Worm (Caenorhabditis elegans) whole organism, L2 larva: ENCODE results near the gene B0361.14.
A peak's percentile ranks its signal among the peaks of the same experiment; 100 is the strongest.

Experiments used
- C34F6.9 ChIP-seq: fragments of 150-350 bp; optimal IDR thresholded peaks from 2 replicates; lab custom pipeline; 2014; ENCODE audit warnings: missing biosample characterization, missing genetic modification characterization
- F13H6.1 ChIP-seq: sonication (generic microtip); optimal IDR thresholded peaks from 2 replicates; lab custom pipeline; 2016; ENCODE audit warnings: missing genetic modification characterization, missing compliant biosample characterization
- Y55F3AM.14 ChIP-seq: fragments of 200-800 bp; sonication (Bioruptor generic); optimal IDR thresholded peaks from 2 replicates; lab custom pipeline; 2018; ENCODE audit warnings: mild to moderate bottlenecking, missing genetic modification characterization, missing compliant biosample characterization
- ZK546.5 ChIP-seq: sonication (generic microtip); optimal IDR thresholded peaks from 2 replicates; lab custom pipeline; 2017; ENCODE audit warnings: missing biosample characterization, missing genetic modification characterization
- alr-1 ChIP-seq: fragments of 150-350 bp; optimal IDR thresholded peaks from 2 replicates; lab custom pipeline; 2014; ENCODE audit warnings: missing biosample characterization, missing genetic modification characterization
- ama-1 ChIP-seq: fragments of 150-350 bp; optimal IDR thresholded peaks from 2 replicates; lab custom pipeline; 2018; ENCODE audit warnings: inconsistent platforms
- blmp-1 ChIP-seq: sonication (generic microtip); optimal IDR thresholded peaks from 2 replicates; lab custom pipeline; 2017; ENCODE audit warnings: missing genetic modification characterization, mild to moderate bottlenecking, missing compliant biosample characterization, antibody characterized with exemption, moderate library complexity; ENCODE audit not compliant: insufficient read depth
- ceh-16 ChIP-seq: fragments of 150-350 bp; optimal IDR thresholded peaks from 2 replicates; lab custom pipeline; 2014; ENCODE audit warnings: missing biosample characterization, missing genetic modification characterization
- crh-2 ChIP-seq: sonication (generic microtip); optimal IDR thresholded peaks from 2 replicates; lab custom pipeline; 2017; ENCODE audit warnings: missing biosample characterization, missing genetic modification characterization
- fos-1 ChIP-seq: fragments of 150-350 bp; optimal IDR thresholded peaks from 2 replicates; lab custom pipeline; 2014; ENCODE audit warnings: missing biosample characterization, missing genetic modification characterization
- gmeb-1 ChIP-seq: fragments of 150-350 bp; optimal IDR thresholded peaks from 2 replicates; lab custom pipeline; 2014; ENCODE audit warnings: missing biosample characterization, missing genetic modification characterization
- lin-11 ChIP-seq: fragments of 150-350 bp; sonication (generic microtip); optimal IDR thresholded peaks from 2 replicates; lab custom pipeline; 2014; ENCODE audit warnings: missing biosample characterization, missing genetic modification characterization, inconsistent platforms, mixed read lengths
- lin-13 ChIP-seq: fragments of 150-350 bp; optimal IDR thresholded peaks from 2 replicates; lab custom pipeline; 2014; ENCODE audit warnings: missing biosample characterization, missing genetic modification reagents, missing genetic modification characterization
- lin-39 ChIP-seq: fragments of 150-350 bp; optimal IDR thresholded peaks from 2 replicates; lab custom pipeline; 2014; ENCODE audit warnings: missing biosample characterization, missing genetic modification reagents, missing genetic modification characterization
- lsy-2 ChIP-seq, 2 experiments: fragments of 150-350 bp in 1 of 2; sonication (generic microtip) in 1 of 2; optimal IDR thresholded peaks; 2 replicates each; lab custom pipeline; 2014 to 2017; ENCODE audit warnings: missing biosample characterization in 2 of 2, missing genetic modification characterization in 2 of 2
- mab-5 ChIP-seq: fragments of 150-350 bp; optimal IDR thresholded peaks from 2 replicates; lab custom pipeline; 2014; ENCODE audit warnings: missing biosample characterization, missing genetic modification characterization
- mbf-1 ChIP-seq: sonication (generic microtip); optimal IDR thresholded peaks from 2 replicates; lab custom pipeline; 2017; ENCODE audit warnings: missing biosample characterization, missing genetic modification characterization
- mdl-1 ChIP-seq, 2 experiments: fragments of 150-350 bp in 1 of 2; sonication (generic microtip) in 1 of 2; optimal IDR thresholded peaks; 2 replicates each; lab custom pipeline; 2017; ENCODE audit warnings: missing biosample characterization in 2 of 2, missing genetic modification characterization in 2 of 2
- nhr-10 ChIP-seq: sonication (generic microtip); optimal IDR thresholded peaks from 2 replicates; lab custom pipeline; 2017; ENCODE audit warnings: missing biosample characterization, missing genetic modification characterization
- nhr-11 ChIP-seq: fragments of 150-350 bp; optimal IDR thresholded peaks from 2 replicates; lab custom pipeline; 2014; ENCODE audit warnings: missing biosample characterization, missing genetic modification characterization
- nhr-12 ChIP-seq: fragments of 150-350 bp; optimal IDR thresholded peaks from 2 replicates; lab custom pipeline; 2014; ENCODE audit warnings: missing biosample characterization, missing genetic modification characterization
- nhr-129 ChIP-seq: fragments of 150-350 bp; optimal IDR thresholded peaks from 2 replicates; lab custom pipeline; 2014; ENCODE audit warnings: missing biosample characterization, missing genetic modification characterization
- nhr-25 ChIP-seq: fragments of 150-350 bp; sonication (generic microtip); optimal IDR thresholded peaks from 3 replicates; lab custom pipeline; 2014; ENCODE audit warnings: missing biosample characterization, missing genetic modification characterization
- nhr-6 ChIP-seq: fragments of 150-350 bp; optimal IDR thresholded peaks from 2 replicates; lab custom pipeline; 2014; ENCODE audit warnings: missing biosample characterization, missing genetic modification characterization
- peb-1 ChIP-seq: fragments of 150-350 bp; optimal IDR thresholded peaks from 2 replicates; lab custom pipeline; 2014; ENCODE audit warnings: missing biosample characterization, missing genetic modification characterization
- sem-4 ChIP-seq: fragments of 150-350 bp; optimal IDR thresholded peaks from 2 replicates; lab custom pipeline; 2014; ENCODE audit warnings: missing biosample characterization, missing genetic modification reagents, missing genetic modification characterization
- sma-3 ChIP-seq: sonication (generic microtip); optimal IDR thresholded peaks from 2 replicates; lab custom pipeline; 2016; ENCODE audit warnings: missing genetic modification reagents, missing genetic modification characterization, missing compliant biosample characterization
- sma-9 ChIP-seq, 2 experiments: fragments of 150-350 bp in 1 of 2; sonication (generic microtip) in 1 of 2; optimal IDR thresholded peaks; 2 replicates each; lab custom pipeline; 2014 to 2016; ENCODE audit warnings: missing genetic modification characterization in 2 of 2, mild to moderate bottlenecking in 1 of 2, missing biosample characterization in 1 of 2, missing compliant biosample characterization in 1 of 2, missing genetic modification reagents in 1 of 2, moderate library complexity in 1 of 2
- snpc-4 ChIP-seq: fragments of 150-350 bp; optimal IDR thresholded peaks from 2 replicates; lab custom pipeline; 2014; ENCODE audit warnings: missing biosample characterization, missing genetic modification characterization
- unc-55 ChIP-seq: fragments of 150-350 bp; sonication (generic microtip); optimal IDR thresholded peaks from 3 replicates; lab custom pipeline; 2014; ENCODE audit warnings: missing biosample characterization, missing genetic modification reagents, missing genetic modification characterization
- zag-1 ChIP-seq: fragments of 150-350 bp; optimal IDR thresholded peaks from 2 replicates; lab custom pipeline; 2014; ENCODE audit warnings: missing biosample characterization, missing genetic modification characterization
- ztf-11 ChIP-seq: sonication (generic microtip); optimal IDR thresholded peaks from 2 replicates; lab custom pipeline; 2017; ENCODE audit warnings: missing biosample characterization, missing genetic modification characterization

The B0361.14 gene

ce11 chrIII:7272828-7273227 lies 26.5 kb downstream of the B0361.14 start (continued):
- TF ChIP-seq gmeb-1 (tag; lab: Kevin White, UChicago) (peak; percentile 71), ZK546.5 (tag; lab: Kevin White, UChicago) (no peak)

ce11 chrIII:7272088-7272487 lies 27.2 kb downstream of the B0361.14 start:
- peak; percentile 35 for TF ChIP-seq nhr-6 (tag; lab: Kevin White, UChicago)
- peak; percentile 56 for TF ChIP-seq crh-2 (tag; lab: Kevin White, UChicago)
- TF ChIP-seq alr-1 (tag; lab: Kevin White, UChicago): no peak
- peak; percentile 41 for TF ChIP-seq sma-3 (GFP tag; lab: Kevin White, UChicago)
- TF ChIP-seq gmeb-1 (tag; lab: Kevin White, UChicago): peak; percentile 28
- TF ChIP-seq mbf-1: no peak
- peak; percentile 77 for TF ChIP-seq sma-9 (GFP tag; optimal IDR thresholded peaks at IDR 0.05; lab: Kevin White, UChicago)
- TF ChIP-seq sma-9 (tag; optimal IDR thresholded peaks at IDR 0.05; lab: Kevin White, UChicago): no peak
- TF ChIP-seq blmp-1 (tag; lab: Kevin White, UChicago): no peak
- TF ChIP-seq C34F6.9 (tag; lab: Kevin White, UChicago): peak; percentile 81
- no peak for TF ChIP-seq lin-11 (tag; lab: Kevin White, UChicago)
- TF ChIP-seq lin-13 (GFP tag; lab: Kevin White, UChicago): no peak
- peak; percentile 7 for TF ChIP-seq unc-55
- no peak for TF ChIP-seq nhr-10 (tag; lab: Kevin White, UChicago)
- peak in 1 of 2 experiments; percentile 25 for TF ChIP-seq mdl-1 (tag; optimal IDR thresholded peaks at IDR 0.05; lab: Kevin White, UChicago)
- TF ChIP-seq F13H6.1: peak; percentile 59
- TF ChIP-seq nhr-25: peak; percentile 59
- TF ChIP-seq mab-5 (tag; lab: Kevin White, UChicago): peak; percentile 70
- peak; percentile 86 for TF ChIP-seq nhr-129 (tag; lab: Kevin White, UChicago)
- TF ChIP-seq ama-1: peak; percentile 68
- TF ChIP-seq lin-39 (tag; lab: Kevin White, UChicago): no peak
- TF ChIP-seq fos-1 (tag; lab: Kevin White, UChicago): peak; percentile 9
- peak in 1 of 2 experiments; percentile 61 for TF ChIP-seq lsy-2 (tag; optimal IDR thresholded peaks at IDR 0.05; lab: Kevin White, UChicago)

ce11 chrIII:7271083-7271482 lies 28.2 kb downstream of the B0361.14 start:
- TF ChIP-seq sma-3 (GFP tag; lab: Kevin White, UChicago) (peak; percentile 12), nhr-6 (tag; lab: Kevin White, UChicago) (no peak), ceh-16 (tag; lab: Kevin White, UChicago) (no peak), lin-11 (tag; lab: Kevin White, UChicago) (no peak), nhr-25 (peak; percentile 13), lin-13 (GFP tag; lab: Kevin White, UChicago) (no peak)

- TF ChIP-seq gmeb-1 (tag; lab: Kevin White, UChicago) (no peak), fos-1 (tag; lab: Kevin White, UChicago) (no peak), nhr-11 (tag; lab: Kevin White, UChicago) (no peak), peb-1 (tag; lab: Kevin White, UChicago) (no peak), ceh-16 (tag; lab: Kevin White, UChicago) (no peak), blmp-1 (tag; lab: Kevin White, UChicago) (no peak), Y55F3AM.14 (GFP tag; lab: Kevin White, UChicago) (no peak), mab-5 (tag; lab: Kevin White, UChicago) (no peak), nhr-12 (no peak)
These were observed 36.3 kb downstream of the B0361.14 start for ce11 chrIII:7263028-7263427.

ce11 chrIII:7262592-7262991 lies 36.7 kb downstream of the B0361.14 start:
- no peak for TF ChIP-seq sma-9 (GFP tag; optimal IDR thresholded peaks at IDR 0.05; lab: Kevin White, UChicago)
- no peak for TF ChIP-seq sma-9 (tag; optimal IDR thresholded peaks at IDR 0.05; lab: Kevin White, UChicago)
- no peak for TF ChIP-seq lsy-2 (tag; optimal IDR thresholded peaks at IDR 0.05; lab: Kevin White, UChicago)
- TF ChIP-seq sem-4 (tag; lab: Kevin White, UChicago): no peak
- no peak for TF ChIP-seq nhr-12
- TF ChIP-seq ztf-11 (tag; lab: Kevin White, UChicago): no peak
- TF ChIP-seq lin-39 (tag; lab: Kevin White, UChicago): no peak
- TF ChIP-seq ZK546.5 (tag; lab: Kevin White, UChicago): no peak
- no peak for TF ChIP-seq snpc-4
- TF ChIP-seq Y55F3AM.14 (GFP tag; lab: Kevin White, UChicago): no peak
- no peak for TF ChIP-seq mab-5 (tag; lab: Kevin White, UChicago)
- no peak for TF ChIP-seq zag-1 (tag; lab: Kevin White, UChicago)
